Fruit fly (Drosophila melanogaster) whole organism, adult: ENCODE data around the gene bcn92.
A peak's percentile ranks its signal among the peaks of the same experiment; 100 is the strongest.

Source experiments
- CG11617 ChIP-seq: fragments of 200-800 bp; sonication (Bioruptor generic); optimal IDR thresholded peaks from 2 replicates; lab custom pipeline; 2017; ENCODE audit warnings: mild to moderate bottlenecking, missing biosample characterization, missing genetic modification reagents, missing genetic modification characterization
- CG12768 ChIP-seq: fragments of 200-800 bp; sonication (Bioruptor generic); optimal IDR thresholded peaks from 2 replicates; lab custom pipeline; 2017; ENCODE audit warnings: missing biosample characterization, missing genetic modification characterization, mild to moderate bottlenecking, moderate library complexity, missing genetic modification reagents
- CG14711 ChIP-seq: fragments of 200-800 bp; sonication (Bioruptor generic); optimal IDR thresholded peaks from 2 replicates; lab custom pipeline; 2018; ENCODE audit warnings: missing biosample characterization, mild to moderate bottlenecking, missing genetic modification characterization, moderate library complexity
- CG1620 ChIP-seq: fragments of 200-800 bp; sonication (Bioruptor generic); optimal IDR thresholded peaks from 2 replicates; lab custom pipeline; 2016; ENCODE audit warnings: missing biosample characterization, missing genetic modification characterization
- CG33017 ChIP-seq: fragments of 200-800 bp; sonication (Bioruptor generic); optimal IDR thresholded peaks from 2 replicates; lab custom pipeline; 2018; ENCODE audit warnings: missing biosample characterization, mild to moderate bottlenecking, missing genetic modification characterization, moderate library complexity
- CG5204 ChIP-seq: fragments of 200-800 bp; sonication (Bioruptor generic); optimal IDR thresholded peaks from 2 replicates; lab custom pipeline; 2016; ENCODE audit warnings: missing biosample characterization, missing genetic modification characterization
- CG7045 ChIP-seq: fragments of 200-800 bp; sonication (Bioruptor generic); optimal IDR thresholded peaks from 2 replicates; lab custom pipeline; 2017; ENCODE audit warnings: missing biosample characterization, mild to moderate bottlenecking, missing genetic modification characterization
- CG7101 ChIP-seq: fragments of 200-800 bp; sonication (Bioruptor generic); optimal IDR thresholded peaks from 2 replicates; lab custom pipeline; 2018; ENCODE audit warnings: missing biosample characterization, mild to moderate bottlenecking, missing genetic modification characterization, moderate library complexity
- Clk ChIP-seq: fragments of 200-800 bp; sonication (Bioruptor generic); optimal IDR thresholded peaks from 2 replicates; lab custom pipeline; 2017; ENCODE audit warnings: missing biosample characterization, missing genetic modification characterization
- Crg-1 ChIP-seq: fragments of 200-800 bp; sonication (Bioruptor generic); optimal IDR thresholded peaks from 2 replicates; lab custom pipeline; 2016; ENCODE audit warnings: missing biosample characterization, missing genetic modification characterization
- Hr96 ChIP-seq: fragments of 200-800 bp; sonication (Bioruptor generic); optimal IDR thresholded peaks from 2 replicates; lab custom pipeline; 2016; ENCODE audit warnings: missing biosample characterization, missing genetic modification characterization
- Mnt ChIP-seq: fragments of 200-800 bp; sonication (Bioruptor generic); optimal IDR thresholded peaks from 2 replicates; lab custom pipeline; 2016; ENCODE audit warnings: missing biosample characterization, mild to moderate bottlenecking, missing genetic modification characterization
- bab1 ChIP-seq: fragments of 200-800 bp; sonication (Bioruptor generic); optimal IDR thresholded peaks from 3 replicates; lab custom pipeline; 2019; ENCODE audit warnings: missing biosample characterization, mild to moderate bottlenecking, missing genetic modification characterization, moderate library complexity
- cic ChIP-seq: fragments of 200-800 bp; sonication (Bioruptor generic); optimal IDR thresholded peaks from 2 replicates; lab custom pipeline; 2017; ENCODE audit warnings: missing biosample characterization, mild to moderate bottlenecking, missing genetic modification characterization, moderate library complexity
- cnc ChIP-seq, 2 experiments: fragments of >200 bp; optimal IDR thresholded peaks; 2 replicates each; lab custom pipeline; 2017
- kay ChIP-seq: fragments of 200-800 bp; sonication (Bioruptor generic); peaks from one replicate; lab custom pipeline; 2016; ENCODE audit warnings: missing biosample characterization, missing genetic modification characterization, borderline replicate concordance
- ovo ChIP-seq: fragments of 200-800 bp; sonication (Bioruptor generic); optimal IDR thresholded peaks from 2 replicates; lab custom pipeline; 2016; ENCODE audit warnings: missing biosample characterization, missing genetic modification characterization
- pad ChIP-seq: fragments of 200-800 bp; sonication (Bioruptor generic); optimal IDR thresholded peaks from 3 replicates; lab custom pipeline; 2017; ENCODE audit warnings: missing biosample characterization, missing genetic modification characterization, mild to moderate bottlenecking, moderate library complexity, missing genetic modification reagents
- tj ChIP-seq: fragments of 200-800 bp; sonication (Bioruptor generic); optimal IDR thresholded peaks from 3 replicates; lab custom pipeline; 2017; ENCODE audit warnings: missing biosample characterization, mild to moderate bottlenecking, missing genetic modification characterization, moderate library complexity
- toe ChIP-seq: fragments of 200-800 bp; sonication (Bioruptor generic); optimal IDR thresholded peaks from 2 replicates; lab custom pipeline; 2016; ENCODE audit warnings: missing biosample characterization, missing genetic modification characterization

bcn92 gene

DNA sequence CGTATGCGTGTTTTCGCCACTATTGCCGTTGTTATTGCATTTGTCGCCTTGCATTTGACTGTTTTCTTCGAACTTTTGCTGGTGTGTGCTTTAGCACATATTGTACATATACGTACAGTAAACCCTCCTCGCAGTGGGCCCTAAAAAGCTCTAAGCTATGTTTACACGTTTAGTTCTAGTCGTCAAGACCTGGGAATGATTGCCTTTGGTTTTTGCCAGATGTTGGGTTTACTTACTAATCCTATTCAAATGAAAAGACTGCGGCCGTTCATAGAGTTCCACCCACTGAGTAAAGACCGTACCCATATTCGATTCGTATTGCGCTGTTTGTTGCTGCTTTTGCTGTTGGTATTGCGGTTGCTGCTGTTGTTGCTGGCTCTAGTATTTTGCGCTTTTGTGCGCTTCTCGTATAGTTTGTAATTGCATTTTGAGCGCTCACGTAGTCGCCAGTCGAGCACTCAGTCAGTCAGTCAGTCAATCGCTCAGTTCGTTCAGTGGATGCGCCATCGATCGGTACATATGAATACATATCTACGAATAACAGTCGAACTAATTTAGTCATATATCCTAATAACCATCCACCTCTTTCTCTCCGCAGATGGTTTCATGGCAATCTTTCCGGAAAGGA lies 41.6 kb downstream of the bcn92 start:
- TF ChIP-seq bab1 (peak; percentile 94), CG33017 (tag; lab: Kevin White, UChicago) (peak; percentile 87), CG11617 (GFP tag; lab: Kevin White, UChicago) (peak; percentile 89), CG7101 (peak; percentile 95), toe (GFP tag; lab: Kevin White, UChicago) (peak; percentile 72), CG7045 (peak; percentile 79), Hr96 (peak; percentile 89), CG1620 (peak; percentile 80), CG5204 (GFP tag; lab: Kevin White, UChicago) (peak; percentile 66), CG12768 (GFP tag; lab: Kevin White, UChicago) (peak; percentile 86), Clk (GFP tag; lab: Kevin White, UChicago) (peak; percentile 66), ovo (peak; percentile 85), pad (GFP tag; lab: Kevin White, UChicago) (peak; percentile 74), kay (GFP tag; lab: Kevin White, UChicago) (no peak), Crg-1 (GFP tag; lab: Kevin White, UChicago) (peak; percentile 72), tj (peak; percentile 68), CG14711 (peak; percentile 87), cic (GFP tag; lab: Kevin White, UChicago) (peak; percentile 93), cnc (optimal IDR thresholded peaks at IDR 0.05; lab: Kevin White, UChicago) (no peak), Mnt (GFP tag; lab: Kevin White, UChicago) (peak; percentile 77)

DNA sequence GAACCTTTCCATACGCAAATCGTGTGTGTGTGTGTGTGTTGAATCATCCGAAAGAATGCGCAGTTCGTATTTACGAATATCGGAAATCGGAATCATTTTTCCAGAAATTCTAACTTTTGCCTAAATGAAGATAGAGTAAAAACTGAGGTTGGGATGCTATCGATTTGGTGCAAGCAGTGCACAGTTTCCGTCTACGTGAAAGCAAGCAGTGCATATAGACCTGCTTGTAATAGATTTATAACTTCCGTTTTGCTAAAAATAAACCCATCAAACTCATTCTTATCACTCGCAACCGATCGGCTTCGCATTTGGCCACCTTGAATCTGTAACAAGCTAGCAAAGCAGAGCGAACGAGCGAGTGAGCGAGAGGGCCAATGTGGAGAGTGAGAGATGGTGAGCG lies 43.1 kb downstream of the bcn92 start:
- TF ChIP-seq CG5204 (GFP tag; lab: Kevin White, UChicago): no peak
- no peak for TF ChIP-seq tj

DNA sequence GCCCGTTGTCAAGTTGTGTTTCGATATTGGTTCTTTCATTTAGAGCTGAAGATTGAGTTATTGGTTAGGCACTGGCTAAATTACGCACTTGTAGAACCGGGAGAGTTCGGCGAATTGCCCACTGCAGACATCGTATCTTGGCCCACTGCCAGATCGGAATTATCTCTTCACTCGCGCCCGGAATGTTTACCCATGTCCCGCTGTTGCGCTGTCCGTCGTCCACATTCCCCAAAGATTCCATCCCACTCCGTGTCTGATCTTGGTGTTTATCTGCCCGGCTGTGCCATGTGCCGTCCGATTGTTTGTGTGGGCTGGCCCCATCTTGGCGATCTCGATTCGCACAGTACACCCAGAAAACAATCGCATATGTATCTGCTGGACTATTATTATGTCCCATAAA lies 45.1 kb downstream of the bcn92 start:
- TF ChIP-seq CG14711 (no peak), Mnt (GFP tag; lab: Kevin White, UChicago) (no peak), tj (no peak), cnc (optimal IDR thresholded peaks at IDR 0.05; lab: Kevin White, UChicago) (no peak), bab1 (no peak), pad (GFP tag; lab: Kevin White, UChicago) (no peak), toe (GFP tag; lab: Kevin White, UChicago) (no peak), CG5204 (GFP tag; lab: Kevin White, UChicago) (no peak), CG11617 (GFP tag; lab: Kevin White, UChicago) (no peak), kay (GFP tag; lab: Kevin White, UChicago) (no peak), CG1620 (no peak), cic (GFP tag; lab: Kevin White, UChicago) (no peak), Clk (GFP tag; lab: Kevin White, UChicago) (no peak), ovo (no peak), Hr96 (no peak), CG7101 (no peak), CG7045 (no peak), Crg-1 (GFP tag; lab: Kevin White, UChicago) (no peak), CG12768 (GFP tag; lab: Kevin White, UChicago) (no peak)

DNA sequence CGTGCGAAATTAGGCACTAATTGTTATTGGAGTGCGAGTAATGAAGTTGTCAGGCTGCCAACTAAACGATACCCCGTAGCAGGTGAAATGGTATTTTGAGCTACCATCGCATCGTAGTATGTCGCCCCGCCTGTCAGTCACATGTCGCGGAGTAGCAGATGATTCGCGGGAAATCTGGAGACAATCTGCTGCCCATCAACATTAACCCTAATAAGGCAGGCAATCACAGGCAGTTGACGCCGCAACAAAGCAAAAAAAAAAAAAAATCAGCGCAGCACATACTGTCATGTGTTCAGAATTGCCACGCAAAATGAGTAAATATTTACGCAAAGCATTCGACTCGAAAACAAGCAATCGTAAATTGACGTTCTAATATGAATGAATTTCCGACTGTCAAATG lies 45.6 kb downstream of the bcn92 start:
- TF ChIP-seq Hr96: no peak
- no peak for TF ChIP-seq kay (GFP tag; lab: Kevin White, UChicago)
- TF ChIP-seq toe (GFP tag; lab: Kevin White, UChicago): no peak
- no peak for TF ChIP-seq CG1620
- TF ChIP-seq CG7045: no peak
- TF ChIP-seq Clk (GFP tag; lab: Kevin White, UChicago): no peak
- no peak for TF ChIP-seq cic (GFP tag; lab: Kevin White, UChicago)
- no peak for TF ChIP-seq CG14711
- TF ChIP-seq bab1: no peak
- no peak for TF ChIP-seq CG7101
- TF ChIP-seq ovo: no peak
- TF ChIP-seq CG5204 (GFP tag; lab: Kevin White, UChicago): no peak
- TF ChIP-seq cnc (optimal IDR thresholded peaks at IDR 0.05; lab: Kevin White, UChicago): no peak
- TF ChIP-seq Mnt (GFP tag; lab: Kevin White, UChicago): no peak
- TF ChIP-seq CG11617 (GFP tag; lab: Kevin White, UChicago): no peak
- no peak for TF ChIP-seq CG33017 (tag; lab: Kevin White, UChicago)
